Worm (Caenorhabditis elegans) whole organism, mixed stage, embryonic: ENCODE results near the gene ZC155.4.

Source experiments
- M03D4.4 ChIP-seq: sonication (generic microtip); optimal IDR thresholded peaks from 2 replicates; lab custom pipeline; 2017; ENCODE audit warnings: mild to moderate bottlenecking, missing genetic modification characterization, missing compliant biosample characterization
- ceh-39 ChIP-seq: fragments of 150-350 bp; optimal IDR thresholded peaks from 2 replicates; lab custom pipeline; 2014; ENCODE audit warnings: missing biosample characterization, missing genetic modification characterization
- hlh-1 ChIP-seq: fragments of 150-350 bp; optimal IDR thresholded peaks from 2 replicates; lab custom pipeline; 2014; ENCODE audit warnings: missing biosample characterization, missing genetic modification reagents, missing genetic modification characterization
- lin-13 ChIP-seq: fragments of 150-350 bp; optimal IDR thresholded peaks from 2 replicates; lab custom pipeline; 2014; ENCODE audit warnings: missing biosample characterization, missing genetic modification characterization
- lin-32 ChIP-seq: fragments of 200-800 bp; sonication (Bioruptor generic); optimal IDR thresholded peaks from 2 replicates; lab custom pipeline; 2018; ENCODE audit warnings: mild to moderate bottlenecking, missing genetic modification characterization, missing compliant biosample characterization
- mep-1 ChIP-seq: fragments of 150-350 bp; optimal IDR thresholded peaks from 2 replicates; lab custom pipeline; 2017; ENCODE audit warnings: missing biosample characterization, missing genetic modification reagents, missing genetic modification characterization, inconsistent platforms
- nhr-237 ChIP-seq: fragments of 150-350 bp; optimal IDR thresholded peaks from 2 replicates; lab custom pipeline; 2014; ENCODE audit warnings: missing biosample characterization, missing genetic modification characterization
- nhr-28 ChIP-seq: fragments of 150-350 bp; optimal IDR thresholded peaks from 2 replicates; lab custom pipeline; 2014; ENCODE audit warnings: missing biosample characterization, missing genetic modification characterization
- nhr-76 ChIP-seq: sonication (generic microtip); optimal IDR thresholded peaks from 2 replicates; lab custom pipeline; 2017; ENCODE audit warnings: missing biosample characterization, missing genetic modification characterization
- pha-4 ChIP-seq: fragments of 150-350 bp; optimal IDR thresholded peaks from 2 replicates; lab custom pipeline; 2018; ENCODE audit warnings: missing biosample characterization, missing genetic modification reagents, missing genetic modification characterization
- snpc-4 ChIP-seq: fragments of 150-350 bp; optimal IDR thresholded peaks from 2 replicates; lab custom pipeline; 2014; ENCODE audit warnings: missing biosample characterization, missing genetic modification characterization
- unc-39 ChIP-seq: fragments of 150-350 bp; optimal IDR thresholded peaks from 2 replicates; lab custom pipeline; 2014; ENCODE audit warnings: missing biosample characterization, missing genetic modification characterization
- unc-62 ChIP-seq: fragments of 150-350 bp; optimal IDR thresholded peaks from 2 replicates; lab custom pipeline; 2014; ENCODE audit warnings: missing biosample characterization, missing genetic modification reagents, missing genetic modification characterization
- ztf-11 ChIP-seq: fragments of 150-350 bp; optimal IDR thresholded peaks from 2 replicates; lab custom pipeline; 2014; ENCODE audit warnings: missing biosample characterization, missing genetic modification characterization

ce11 chrIII:5218687-5219086 is 3.4 kb upstream of the ZC155.4 start, which contains the start of gene ZC155.2:
- TF ChIP-seq unc-62 (GFP tag; lab: Kevin White, UChicago) = no peak
- TF ChIP-seq hlh-1 (tag; lab: Kevin White, UChicago) = no peak
- TF ChIP-seq ceh-39 = no peak
- no peak for TF ChIP-seq ztf-11
- TF ChIP-seq pha-4 = no peak
- TF ChIP-seq nhr-237 = no peak
- no peak for TF ChIP-seq lin-32
- TF ChIP-seq M03D4.4 (tag; lab: Kevin White, UChicago) = no peak
- no peak for TF ChIP-seq nhr-76 (tag; lab: Kevin White, UChicago)
- no peak for TF ChIP-seq lin-13 (tag; lab: Kevin White, UChicago)
- TF ChIP-seq mep-1 (tag; lab: Kevin White, UChicago) = no peak
- no peak for TF ChIP-seq nhr-28 (tag; lab: Kevin White, UChicago)
- TF ChIP-seq snpc-4 = no peak
- TF ChIP-seq unc-39 = no peak
